Fruit fly (Drosophila melanogaster) S2 (cell line): ENCODE data around the gene CG16890.

Experiments used
- CG8478 ChIP-seq: fragments of >200 bp; optimal IDR thresholded peaks from 2 replicates; lab custom pipeline; 2018
- CTCF ChIP-seq, 2 experiments: fragments of >200 bp; optimal IDR thresholded peaks; 2 replicates each; lab custom pipeline; 2018

dm6 chr2L:13820176-13820575, 36.0 kb upstream of the CG16890 start:
- TF ChIP-seq CTCF (optimal IDR thresholded peaks at IDR 0.05; lab: Kevin White, UChicago): no peak
- no peak for TF ChIP-seq CG8478
